Fruit fly (Drosophila melanogaster): ENCODE measurements around the gene gudu.
A peak's percentile ranks its signal among the peaks of the same experiment; 100 is the strongest.

The gudu gene

DNA sequence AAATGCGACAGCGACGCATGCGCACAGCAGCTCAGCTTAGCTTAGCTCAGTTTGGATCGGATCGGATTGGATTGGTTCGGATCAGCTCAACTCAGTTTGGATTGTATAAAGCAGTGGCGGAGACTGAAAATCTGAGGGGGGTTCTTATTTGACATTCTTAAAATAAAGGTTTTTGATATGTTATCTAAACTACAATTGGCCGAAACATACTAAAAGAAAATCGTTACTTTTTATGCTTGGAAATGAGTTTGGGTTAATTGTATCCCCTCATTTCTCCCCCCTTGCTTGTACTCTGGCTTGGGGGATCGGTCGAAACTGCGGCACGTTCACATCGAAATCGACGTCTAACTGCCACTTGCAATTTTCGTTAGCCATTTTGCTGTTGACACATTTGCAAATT is 12.2 kb upstream of the gudu start (continued):
- TF ChIP-seq B-H1 (GFP tag; IDR thresholded peaks at IDR 0.05) (peak; percentile 27; the same call in 1 of the 3 replicates), Dref (GFP tag; IDR thresholded peaks at IDR 0.05) (no peak), Fer3 (tag; optimal IDR thresholded peaks at IDR 0.05) (no peak), CG3407 (GFP tag; optimal IDR thresholded peaks at IDR 0.05) (no peak), zfh1 (GFP tag; IDR thresholded peaks at IDR 0.05) (peak; percentile 54; the same call in 1 of the 3 replicates), crc (GFP tag; optimal IDR thresholded peaks at IDR 0.05) (no peak), scrt (GFP tag; optimal IDR thresholded peaks at IDR 0.05) (no peak), CG10431 (GFP tag; optimal IDR thresholded peaks at IDR 0.05) (no peak), tll (GFP tag; optimal IDR thresholded peaks at IDR 0.05) (no peak), CG17612 (GFP tag; IDR thresholded peaks at IDR 0.05) (no peak), ase (GFP tag; IDR thresholded peaks at IDR 0.05) (peak; percentile 59; the same call in 2 of the 3 replicates), CG3847 (GFP tag; IDR thresholded peaks at IDR 0.05) (no peak), gsb-n (tag; optimal IDR thresholded peaks at IDR 0.05) (no peak), ap (GFP tag; IDR thresholded peaks at IDR 0.05) (peak; percentile 55), NFAT (GFP tag; IDR thresholded peaks at IDR 0.05) (no peak), Stat92E (GFP tag; optimal IDR thresholded peaks at IDR 0.05) (no peak), Xbp1 (GFP tag; optimal IDR thresholded peaks at IDR 0.05) (peak; percentile 25), CG8388 (GFP tag; optimal IDR thresholded peaks at IDR 0.05) (no peak), Abd-B (GFP tag; optimal IDR thresholded peaks at IDR 0.05) (peak; percentile 27), CG12391 (tag; optimal IDR thresholded peaks at IDR 0.05) (peak; percentile 40), E2f2 (GFP tag; IDR thresholded peaks at IDR 0.05) (peak; percentile 28; the same call in 1 of the 2 replicates), Atf3 (GFP tag; optimal IDR thresholded peaks at IDR 0.05) (no peak), lbe (GFP tag; optimal IDR thresholded peaks at IDR 0.05) (peak; percentile 1), Taf1 (GFP tag; IDR thresholded peaks at IDR 0.05) (no peak), lmd (GFP tag; IDR thresholded peaks at IDR 0.05) (peak; percentile 49), CG32772 (GFP tag; IDR thresholded peaks at IDR 0.05) (peak; percentile 24; the same call in 1 of the 2 replicates), en (GFP tag; optimal IDR thresholded peaks at IDR 0.05) (peak; percentile 24), Six4 (GFP tag; optimal IDR thresholded peaks at IDR 0.05) (no peak), jigr1 (GFP tag; IDR thresholded peaks at IDR 0.05) (no peak), HLHmδ (GFP tag; optimal IDR thresholded peaks at IDR 0.05) (no peak), esg (GFP tag; conservative IDR thresholded peaks at IDR 0.05) (peak; percentile 45; the same call in 1 of the 2 replicates), Xrp1 (GFP tag; IDR thresholded peaks at IDR 0.05) (peak; percentile 62; the same call in 1 of the 2 replicates), zen (tag; optimal IDR thresholded peaks at IDR 0.05) (no peak), ems (GFP tag; optimal IDR thresholded peaks at IDR 0.05) (no peak), CG8924 (tag; optimal IDR thresholded peaks at IDR 0.05) (no peak), Rx (GFP tag; IDR thresholded peaks at IDR 0.05) (peak; percentile 33; the same call in 1 of the 2 replicates), tio (GFP tag; optimal IDR thresholded peaks at IDR 0.05) (no peak), sisA (GFP tag; IDR thresholded peaks at IDR 0.05) (peak; percentile 50), Drgx (GFP tag; IDR thresholded peaks at IDR 0.05) (peak; percentile 94), CG2202 (tag; optimal IDR thresholded peaks at IDR 0.05) (no peak), Ptx1 (GFP tag; IDR thresholded peaks at IDR 0.05) (peak; percentile 60), yki (optimal IDR thresholded peaks at IDR 0.05) (no peak), gro (GFP tag; optimal IDR thresholded peaks at IDR 0.05) (no peak), CHES-1-like (GFP tag; optimal IDR thresholded peaks at IDR 0.05) (no peak), lov (optimal IDR thresholded peaks at IDR 0.05) (no peak), lov (GFP tag; IDR thresholded peaks at IDR 0.05) (0 out of 3 replicates have a peak, but pooled peaks have one; percentile 58), CG12219 (GFP tag; optimal IDR thresholded peaks at IDR 0.05) (peak; percentile 27), phol (tag; optimal IDR thresholded peaks at IDR 0.05) (peak; percentile 37), CG1233 (GFP tag; optimal IDR thresholded peaks at IDR 0.05) (no peak), CG34422 (GFP tag; IDR thresholded peaks at IDR 0.05) (peak; percentile 16; the same call in 1 of the 3 replicates), CG6689 (GFP tag; IDR thresholded peaks at IDR 0.05) (peak; percentile 39; the same call in 1 of the 2 replicates), CG5953 (GFP tag; IDR thresholded peaks at IDR 0.05) (no peak)

Measured in whole organism, embryonic.